Fruit fly (Drosophila melanogaster) whole organism, adult: ENCODE data around the gene CG10336.
A peak's percentile ranks its signal among the peaks of the same experiment; 100 is the strongest.

ENCODE experiments used
- CG11617 ChIP-seq: fragments of 200-800 bp; sonication (Bioruptor generic); optimal IDR thresholded peaks from 2 replicates; lab custom pipeline; 2017; ENCODE audit warnings: mild to moderate bottlenecking, missing biosample characterization, missing genetic modification reagents, missing genetic modification characterization
- CG12768 ChIP-seq: fragments of 200-800 bp; sonication (Bioruptor generic); optimal IDR thresholded peaks from 2 replicates; lab custom pipeline; 2017; ENCODE audit warnings: missing biosample characterization, missing genetic modification characterization, mild to moderate bottlenecking, moderate library complexity, missing genetic modification reagents
- CG14711 ChIP-seq: fragments of 200-800 bp; sonication (Bioruptor generic); optimal IDR thresholded peaks from 2 replicates; lab custom pipeline; 2018; ENCODE audit warnings: missing biosample characterization, mild to moderate bottlenecking, missing genetic modification characterization, moderate library complexity
- CG1620 ChIP-seq: fragments of 200-800 bp; sonication (Bioruptor generic); optimal IDR thresholded peaks from 2 replicates; lab custom pipeline; 2016; ENCODE audit warnings: missing biosample characterization, missing genetic modification characterization
- CG33017 ChIP-seq: fragments of 200-800 bp; sonication (Bioruptor generic); optimal IDR thresholded peaks from 2 replicates; lab custom pipeline; 2018; ENCODE audit warnings: missing biosample characterization, mild to moderate bottlenecking, missing genetic modification characterization, moderate library complexity
- CG5204 ChIP-seq: fragments of 200-800 bp; sonication (Bioruptor generic); optimal IDR thresholded peaks from 2 replicates; lab custom pipeline; 2016; ENCODE audit warnings: missing biosample characterization, missing genetic modification characterization
- CG7045 ChIP-seq: fragments of 200-800 bp; sonication (Bioruptor generic); optimal IDR thresholded peaks from 2 replicates; lab custom pipeline; 2017; ENCODE audit warnings: missing biosample characterization, mild to moderate bottlenecking, missing genetic modification characterization
- CG7101 ChIP-seq: fragments of 200-800 bp; sonication (Bioruptor generic); optimal IDR thresholded peaks from 2 replicates; lab custom pipeline; 2018; ENCODE audit warnings: missing biosample characterization, mild to moderate bottlenecking, missing genetic modification characterization, moderate library complexity
- Clk ChIP-seq: fragments of 200-800 bp; sonication (Bioruptor generic); optimal IDR thresholded peaks from 2 replicates; lab custom pipeline; 2017; ENCODE audit warnings: missing biosample characterization, missing genetic modification characterization
- Crg-1 ChIP-seq: fragments of 200-800 bp; sonication (Bioruptor generic); optimal IDR thresholded peaks from 2 replicates; lab custom pipeline; 2016; ENCODE audit warnings: missing biosample characterization, missing genetic modification characterization
- Hr96 ChIP-seq: fragments of 200-800 bp; sonication (Bioruptor generic); optimal IDR thresholded peaks from 2 replicates; lab custom pipeline; 2016; ENCODE audit warnings: missing biosample characterization, missing genetic modification characterization
- Mnt ChIP-seq: fragments of 200-800 bp; sonication (Bioruptor generic); optimal IDR thresholded peaks from 2 replicates; lab custom pipeline; 2016; ENCODE audit warnings: missing biosample characterization, mild to moderate bottlenecking, missing genetic modification characterization
- bab1 ChIP-seq: fragments of 200-800 bp; sonication (Bioruptor generic); optimal IDR thresholded peaks from 3 replicates; lab custom pipeline; 2019; ENCODE audit warnings: missing biosample characterization, mild to moderate bottlenecking, missing genetic modification characterization, moderate library complexity
- cic ChIP-seq: fragments of 200-800 bp; sonication (Bioruptor generic); optimal IDR thresholded peaks from 2 replicates; lab custom pipeline; 2017; ENCODE audit warnings: missing biosample characterization, mild to moderate bottlenecking, missing genetic modification characterization, moderate library complexity
- cnc ChIP-seq, 2 experiments: fragments of >200 bp; optimal IDR thresholded peaks; 2 replicates each; lab custom pipeline; 2017
- kay ChIP-seq: fragments of 200-800 bp; sonication (Bioruptor generic); peaks from one replicate; lab custom pipeline; 2016; ENCODE audit warnings: missing biosample characterization, missing genetic modification characterization, borderline replicate concordance
- ovo ChIP-seq: fragments of 200-800 bp; sonication (Bioruptor generic); optimal IDR thresholded peaks from 2 replicates; lab custom pipeline; 2016; ENCODE audit warnings: missing biosample characterization, missing genetic modification characterization
- pad ChIP-seq: fragments of 200-800 bp; sonication (Bioruptor generic); optimal IDR thresholded peaks from 3 replicates; lab custom pipeline; 2017; ENCODE audit warnings: missing biosample characterization, missing genetic modification characterization, mild to moderate bottlenecking, moderate library complexity, missing genetic modification reagents
- tj ChIP-seq: fragments of 200-800 bp; sonication (Bioruptor generic); optimal IDR thresholded peaks from 3 replicates; lab custom pipeline; 2017; ENCODE audit warnings: missing biosample characterization, mild to moderate bottlenecking, missing genetic modification characterization, moderate library complexity
- toe ChIP-seq: fragments of 200-800 bp; sonication (Bioruptor generic); optimal IDR thresholded peaks from 2 replicates; lab custom pipeline; 2016; ENCODE audit warnings: missing biosample characterization, missing genetic modification characterization

The CG10336 gene

dm6 chr2L:18673185-18673584, 16.1 kb upstream of the CG10336 start, which contains the start of gene CG43339:
TSS of gene CG43339 (minus strand) at chr2L:18673285.
- TF ChIP-seq cnc (optimal IDR thresholded peaks at IDR 0.05; lab: Kevin White, UChicago) (no peak), tj (GFP tag; lab: Kevin White, UChicago) (no peak), CG1620 (GFP tag; lab: Kevin White, UChicago) (no peak), Mnt (GFP tag; lab: Kevin White, UChicago) (no peak), kay (GFP tag; lab: Kevin White, UChicago) (no peak), CG11617 (GFP tag; lab: Kevin White, UChicago) (no peak), Crg-1 (GFP tag; lab: Kevin White, UChicago) (no peak), ovo (no peak), CG12768 (GFP tag; lab: Kevin White, UChicago) (no peak)

DNA sequence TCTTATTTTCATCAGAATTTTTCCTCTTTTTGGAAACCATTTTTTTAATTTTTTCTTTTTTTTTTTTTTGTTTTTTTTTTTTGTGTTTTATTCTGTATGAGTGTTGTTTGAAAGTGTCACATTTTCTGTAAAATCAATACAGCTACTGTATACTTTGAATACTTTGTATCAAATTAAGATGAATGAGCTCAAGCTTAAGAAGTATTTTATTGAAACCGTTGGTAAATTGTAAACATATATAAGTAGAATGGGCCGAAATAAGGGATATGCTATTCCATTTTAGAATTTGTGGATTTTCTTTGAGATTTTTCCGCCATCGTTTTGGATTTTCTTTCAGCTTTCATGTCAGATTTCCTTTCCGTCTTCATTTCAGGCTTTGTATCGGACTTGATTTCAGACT, 14.3 kb upstream of the CG10336 start, which contains the start of gene Mst36Fb:
Mst36Fb (minus strand) TSS at position 101 of the 400 bp plus-strand sequence.
- TF ChIP-seq CG33017 (tag; lab: Kevin White, UChicago) (no peak), Clk (GFP tag; lab: Kevin White, UChicago) (no peak), CG1620 (GFP tag; lab: Kevin White, UChicago) (no peak), ovo (no peak), tj (GFP tag; lab: Kevin White, UChicago) (no peak)

- no peak for TF ChIP-seq kay (GFP tag; lab: Kevin White, UChicago)
- peak; percentile 85 for TF ChIP-seq CG12768 (GFP tag; lab: Kevin White, UChicago)
- TF ChIP-seq ovo: peak; percentile 3
- no peak for TF ChIP-seq Hr96 (GFP tag; lab: Kevin White, UChicago)
- TF ChIP-seq CG7101: peak; percentile 82
- peak; percentile 64 for TF ChIP-seq toe
- peak; percentile 42 for TF ChIP-seq tj (GFP tag; lab: Kevin White, UChicago)
- TF ChIP-seq CG1620 (GFP tag; lab: Kevin White, UChicago): peak; percentile 53
- TF ChIP-seq Crg-1 (GFP tag; lab: Kevin White, UChicago): peak; percentile 80
- peak; percentile 73 for TF ChIP-seq Mnt (GFP tag; lab: Kevin White, UChicago)
- peak; percentile 70 for TF ChIP-seq pad (GFP tag; lab: Kevin White, UChicago)
- TF ChIP-seq bab1 (GFP tag; lab: Kevin White, UChicago): peak; percentile 51
- TF ChIP-seq CG7045: peak; percentile 58
- TF ChIP-seq cnc (optimal IDR thresholded peaks at IDR 0.05; lab: Kevin White, UChicago): no peak
- peak; percentile 95 for TF ChIP-seq cic (GFP tag; lab: Kevin White, UChicago)
- TF ChIP-seq CG11617 (GFP tag; lab: Kevin White, UChicago): peak; percentile 80
- TF ChIP-seq CG5204 (GFP tag; lab: Kevin White, UChicago): no peak
- peak; percentile 45 for TF ChIP-seq Clk (GFP tag; lab: Kevin White, UChicago)
- TF ChIP-seq CG14711: peak; percentile 42
- TF ChIP-seq CG33017 (tag; lab: Kevin White, UChicago): peak; percentile 72
These were observed 12.1 kb upstream of the CG10336 start, which contains the start of the genes Mst36Fa and CG31751 for dm6 chr2L:18676948-18677820. TSS of gene Mst36Fa (minus strand) at chr2L:18676998. TSS of gene CG31751 (plus strand) at chr2L:18677221.

dm6 chr2L:18677910-18678639, 11.3 kb upstream of the CG10336 start:
- TF ChIP-seq tj (GFP tag; lab: Kevin White, UChicago) (no peak), CG7045 (peak; percentile 54), CG7101 (peak; percentile 17), kay (GFP tag; lab: Kevin White, UChicago) (peak; percentile 4), Mnt (GFP tag; lab: Kevin White, UChicago) (peak; percentile 10), Clk (GFP tag; lab: Kevin White, UChicago) (no peak), CG12768 (GFP tag; lab: Kevin White, UChicago) (peak; percentile 11)

dm6 chr2L:18681903-18682302, 7.4 kb upstream of the CG10336 start, which contains the start of gene tos:
TSS of gene tos (minus strand) at chr2L:18682075.
- TF ChIP-seq CG1620 (GFP tag; lab: Kevin White, UChicago) (peak; percentile 7), CG5204 (GFP tag; lab: Kevin White, UChicago) (no peak), kay (GFP tag; lab: Kevin White, UChicago) (peak; percentile 24), Crg-1 (GFP tag; lab: Kevin White, UChicago) (peak; percentile 12), Hr96 (GFP tag; lab: Kevin White, UChicago) (no peak), bab1 (GFP tag; lab: Kevin White, UChicago) (peak; percentile 9), cnc (optimal IDR thresholded peaks at IDR 0.05; lab: Kevin White, UChicago) (no peak), CG7101 (peak; percentile 33), CG12768 (GFP tag; lab: Kevin White, UChicago) (no peak), CG14711 (no peak)

- TF ChIP-seq bab1 (GFP tag; lab: Kevin White, UChicago): no peak
- TF ChIP-seq cic (GFP tag; lab: Kevin White, UChicago): no peak
- TF ChIP-seq cnc (optimal IDR thresholded peaks at IDR 0.05; lab: Kevin White, UChicago): no peak
- no peak for TF ChIP-seq Clk (GFP tag; lab: Kevin White, UChicago)
- no peak for TF ChIP-seq toe
- no peak for TF ChIP-seq pad (GFP tag; lab: Kevin White, UChicago)
- no peak for TF ChIP-seq CG11617 (GFP tag; lab: Kevin White, UChicago)
- TF ChIP-seq tj (GFP tag; lab: Kevin White, UChicago): no peak
- no peak for TF ChIP-seq CG33017 (tag; lab: Kevin White, UChicago)
- TF ChIP-seq CG7101: no peak
- TF ChIP-seq ovo: no peak
- TF ChIP-seq CG7045: no peak
- no peak for TF ChIP-seq CG5204 (GFP tag; lab: Kevin White, UChicago)
- no peak for TF ChIP-seq CG1620 (GFP tag; lab: Kevin White, UChicago)
- TF ChIP-seq CG14711: no peak
- TF ChIP-seq Crg-1 (GFP tag; lab: Kevin White, UChicago): no peak
- no peak for TF ChIP-seq Mnt (GFP tag; lab: Kevin White, UChicago)
These were observed 1.5 kb upstream of the CG10336 start for dm6 chr2L:18687827-18688226.
